Fruit fly (Drosophila melanogaster): ENCODE results near the gene Nmt.
A peak's percentile ranks its signal among the peaks of the same experiment; 100 is the strongest.

Nmt gene

dm6 chr3L:8157079-8157478 is 21.1 kb downstream of the Nmt start:
- TF ChIP-seq CG10669 (GFP tag; optimal IDR thresholded peaks at IDR 0.05) (peak; percentile 58), lz (GFP tag; optimal IDR thresholded peaks at IDR 0.05) (peak; percentile 59), CG7368 (GFP tag; optimal IDR thresholded peaks at IDR 0.05) (no peak), Lpt (GFP tag; optimal IDR thresholded peaks at IDR 0.05) (no peak), CG3919 (GFP tag; optimal IDR thresholded peaks at IDR 0.05) (peak; percentile 64), Sox102F (GFP tag; optimal IDR thresholded peaks at IDR 0.05) (peak; percentile 45), CG31627 (GFP tag; optimal IDR thresholded peaks at IDR 0.05) (peak; percentile 58), CG6808 (GFP tag; optimal IDR thresholded peaks at IDR 0.05) (no peak), topi (GFP tag; optimal IDR thresholded peaks at IDR 0.05) (peak; percentile 72), CG6276 (GFP tag; optimal IDR thresholded peaks at IDR 0.05) (no peak), achi (GFP tag; optimal IDR thresholded peaks at IDR 0.05) (peak; percentile 41), net (GFP tag; optimal IDR thresholded peaks at IDR 0.05) (no peak), dsx (GFP tag; optimal IDR thresholded peaks at IDR 0.05; ENCODE audit: poor library complexity, severe bottlenecking) (peak; percentile 18), esn (GFP tag; optimal IDR thresholded peaks at IDR 0.05) (peak; percentile 75), dac (GFP tag; optimal IDR thresholded peaks at IDR 0.05) (no peak), ss (GFP tag; optimal IDR thresholded peaks at IDR 0.05) (peak in 1 of 2 experiments; percentile 50), CG34406 (GFP tag; optimal IDR thresholded peaks at IDR 0.05) (peak; percentile 67), pdm3 (GFP tag; optimal IDR thresholded peaks at IDR 0.05) (peak; percentile 51), CG8319 (GFP tag; optimal IDR thresholded peaks at IDR 0.05) (peak; percentile 17), salr (GFP tag; optimal IDR thresholded peaks at IDR 0.05) (no peak), CG6163 (GFP tag; IDR thresholded peaks at IDR 0.05) (peak; percentile 48; the same call in 1 of the 3 replicates), Ets21C (GFP tag; optimal IDR thresholded peaks at IDR 0.05) (peak; percentile 42), CG1621 (tag; optimal IDR thresholded peaks at IDR 0.05) (no peak), acj6 (GFP tag; optimal IDR thresholded peaks at IDR 0.05) (peak; percentile 45), CG6792 (GFP tag; optimal IDR thresholded peaks at IDR 0.05) (peak; percentile 65), CG9139 (GFP tag; optimal IDR thresholded peaks at IDR 0.05) (peak; percentile 21), CG3032 (tag; optimal IDR thresholded peaks at IDR 0.05) (peak; percentile 38), spab (GFP tag; optimal IDR thresholded peaks at IDR 0.05) (no peak), Sox14 (GFP tag; optimal IDR thresholded peaks at IDR 0.05) (peak; percentile 64), Met (GFP tag; optimal IDR thresholded peaks at IDR 0.05) (peak; percentile 66), CG6854 (GFP tag; optimal IDR thresholded peaks at IDR 0.05) (no peak), eg (GFP tag; IDR thresholded peaks at IDR 0.05) (no peak), cyc (GFP tag; optimal IDR thresholded peaks at IDR 0.05) (peak; percentile 43), Smox (GFP tag; optimal IDR thresholded peaks at IDR 0.05) (peak; percentile 59), fd59A (GFP tag; optimal IDR thresholded peaks at IDR 0.05) (peak; percentile 28), Hr39 (GFP tag; optimal IDR thresholded peaks at IDR 0.05) (peak; percentile 55), CG32006 (GFP tag; optimal IDR thresholded peaks at IDR 0.05) (peak; percentile 6), Ets96B (tag; optimal IDR thresholded peaks at IDR 0.05) (peak; percentile 30), vri (GFP tag; optimal IDR thresholded peaks at IDR 0.05) (peak; percentile 24), CG4318 (GFP tag; optimal IDR thresholded peaks at IDR 0.05) (no peak), CG10631 (GFP tag; optimal IDR thresholded peaks at IDR 0.05) (peak; percentile 53), fkh (GFP tag; optimal IDR thresholded peaks at IDR 0.05) (no peak), Eip93F (GFP tag; optimal IDR thresholded peaks at IDR 0.05) (no peak), CG11902 (GFP tag; optimal IDR thresholded peaks at IDR 0.05) (peak; percentile 41), Gug (GFP tag; IDR thresholded peaks at IDR 0.05) (no peak), CG8632 (GFP tag; optimal IDR thresholded peaks at IDR 0.05) (peak; percentile 62), fd85E (GFP tag; optimal IDR thresholded peaks at IDR 0.05) (no peak), CG8119 (GFP tag; IDR thresholded peaks at IDR 0.05) (no peak), Eip75B (GFP tag; optimal IDR thresholded peaks at IDR 0.05) (peak; percentile 51), Eip78C (GFP tag) (peak; percentile 95), svp (GFP tag) (peak; percentile 90), Blimp-1 (GFP tag; optimal IDR thresholded peaks at IDR 0.05) (peak; percentile 4)

Data from whole organism, prepupa.